1 fruit fly cellular context compared by ENCODE assay signal in genomic region chr3L:18743679-18744078, dm6.
TF ChIP-seq lines count a peak whose summit lies in the region.

No protein-coding gene starts in this region.

TF ChIP-seq in whole organism, embryonic, 481 proteins besides CTCF, POLR2A, EP300 and RAD21 (continued from another document):
- TF ChIP-seq scrt (GFP tag; optimal IDR thresholded peaks at IDR 0.05; lab: Kevin White, UChicago): no peak
- TF ChIP-seq ap (GFP tag; IDR thresholded peaks at IDR 0.05; lab: Robert Waterston, UW): no peak
- TF ChIP-seq Abd-B (GFP tag; optimal IDR thresholded peaks at IDR 0.05; lab: Kevin White, UChicago): no peak
- TF ChIP-seq CG8765 (GFP tag; IDR thresholded peaks at IDR 0.05; lab: Robert Waterston, UW): no peak
- TF ChIP-seq tio (GFP tag; optimal IDR thresholded peaks at IDR 0.05; lab: Kevin White, UChicago): no peak
- no peak for TF ChIP-seq CG10274 (GFP tag; optimal IDR thresholded peaks at IDR 0.05; lab: Kevin White, UChicago)
- no peak for TF ChIP-seq CG18619 (GFP tag; optimal IDR thresholded peaks at IDR 0.05; lab: Kevin White, UChicago)
- no peak for TF ChIP-seq CG2116 (GFP tag; optimal IDR thresholded peaks at IDR 0.05; lab: Kevin White, UChicago)
- TF ChIP-seq pum (GFP tag; optimal IDR thresholded peaks at IDR 0.05; lab: Kevin White, UChicago): no peak
- TF ChIP-seq NFAT (GFP tag; IDR thresholded peaks at IDR 0.05; lab: Robert Waterston, UW): no peak
- TF ChIP-seq run (tag; optimal IDR thresholded peaks at IDR 0.05; lab: Kevin White, UChicago): no peak
- no peak for TF ChIP-seq HHEX (GFP tag; optimal IDR thresholded peaks at IDR 0.05; lab: Kevin White, UChicago)
- no peak for TF ChIP-seq gcm2 (GFP tag; optimal IDR thresholded peaks at IDR 0.05; lab: Kevin White, UChicago)
- no peak for TF ChIP-seq Mad (GFP tag; optimal IDR thresholded peaks at IDR 0.05; lab: Kevin White, UChicago)
- no peak for TF ChIP-seq Bdp1 (GFP tag; optimal IDR thresholded peaks at IDR 0.05; lab: Kevin White, UChicago)
- TF ChIP-seq eyg (GFP tag; optimal IDR thresholded peaks at IDR 0.05; lab: Kevin White, UChicago): no peak
- no peak for TF ChIP-seq CG12219 (GFP tag; optimal IDR thresholded peaks at IDR 0.05; lab: Kevin White, UChicago)
- TF ChIP-seq CG7963 (GFP tag; IDR thresholded peaks at IDR 0.05; lab: Robert Waterston, UW; ENCODE audit: partially characterized antibody): no peak
- no peak for TF ChIP-seq crol (GFP tag; IDR thresholded peaks at IDR 0.05; lab: Robert Waterston, UW)
- TF ChIP-seq Elba2 (GFP tag; optimal IDR thresholded peaks at IDR 0.05; lab: Kevin White, UChicago): no peak
- TF ChIP-seq Antp (GFP tag; optimal IDR thresholded peaks at IDR 0.05; lab: Kevin White, UChicago): no peak
- TF ChIP-seq mld (GFP tag; IDR thresholded peaks at IDR 0.05; lab: Robert Waterston, UW; ENCODE audit: partially characterized antibody): no peak
- no peak for TF ChIP-seq Asciz (GFP tag; optimal IDR thresholded peaks at IDR 0.05; lab: Kevin White, UChicago)
- no peak for TF ChIP-seq CG9817 (tag; optimal IDR thresholded peaks at IDR 0.05; lab: Kevin White, UChicago)
- no peak for TF ChIP-seq Ada2b (GFP tag; IDR thresholded peaks at IDR 0.05; lab: Robert Waterston, UW)
- TF ChIP-seq CG1832 (GFP tag; optimal IDR thresholded peaks at IDR 0.05; lab: Kevin White, UChicago): no peak
- no peak for TF ChIP-seq dpn (GFP tag; optimal IDR thresholded peaks at IDR 0.05; lab: Kevin White, UChicago)
- no peak for TF ChIP-seq Rfx (GFP tag; IDR thresholded peaks at IDR 0.05; lab: Robert Waterston, UW)
- TF ChIP-seq chif (GFP tag; optimal IDR thresholded peaks at IDR 0.05; lab: Kevin White, UChicago): no peak
- TF ChIP-seq CG10959 (GFP tag; IDR thresholded peaks at IDR 0.05; lab: Robert Waterston, UW): no peak
- no peak for TF ChIP-seq CG15696 (tag; optimal IDR thresholded peaks at IDR 0.05; lab: Kevin White, UChicago)
- no peak for TF ChIP-seq Dll (GFP tag; IDR thresholded peaks at IDR 0.05; lab: Robert Waterston, UW; ENCODE audit: partially characterized antibody)
- no peak for TF ChIP-seq chn (GFP tag; optimal IDR thresholded peaks at IDR 0.05; lab: Kevin White, UChicago)
- TF ChIP-seq Usf (GFP tag; optimal IDR thresholded peaks at IDR 0.05; lab: Kevin White, UChicago): no peak
- peak; percentile 30; the same call in 1 of the 2 replicates for TF ChIP-seq CG31441 (GFP tag; IDR thresholded peaks at IDR 0.05; lab: Robert Waterston, UW)
- no peak for TF ChIP-seq h (optimal IDR thresholded peaks at IDR 0.05; lab: Kevin White, UChicago)
- no peak for TF ChIP-seq pan (optimal IDR thresholded peaks at IDR 0.05; lab: Kevin White, UChicago)
- no peak for TF ChIP-seq pan (GFP tag; optimal IDR thresholded peaks at IDR 0.05 in 1 of 2, IDR thresholded peaks at IDR 0.05 in 1 of 2)
- no peak for TF ChIP-seq cad (GFP tag; optimal IDR thresholded peaks at IDR 0.05; lab: Kevin White, UChicago)
- no peak for TF ChIP-seq CG11560 (tag; IDR thresholded peaks at IDR 0.05; lab: Robert Waterston, UW)
- TF ChIP-seq CG11504 (tag; optimal IDR thresholded peaks at IDR 0.05; lab: Kevin White, UChicago): peak; percentile 29
- no peak for TF ChIP-seq NC2α (GFP tag; optimal IDR thresholded peaks at IDR 0.05; lab: Kevin White, UChicago)
- TF ChIP-seq CG13894 (tag; optimal IDR thresholded peaks at IDR 0.05; lab: Kevin White, UChicago): peak; percentile 9
- no peak for TF ChIP-seq hb (GFP tag; IDR thresholded peaks at IDR 0.05; lab: Robert Waterston, UW; ENCODE audit: partially characterized antibody)
- peak; percentile 96 for TF ChIP-seq CG18011 (GFP tag; optimal IDR thresholded peaks at IDR 0.05; lab: Kevin White, UChicago)
- peak; percentile 12 for TF ChIP-seq NfI (GFP tag; optimal IDR thresholded peaks at IDR 0.05; lab: Kevin White, UChicago)
- no peak for TF ChIP-seq CG7556 (GFP tag; optimal IDR thresholded peaks at IDR 0.05; lab: Kevin White, UChicago)
